Fruit fly (Drosophila melanogaster) whole organism, embryonic: ENCODE results near the gene CG14111.
A peak's percentile ranks its signal among the peaks of the same experiment; 100 is the strongest.

Source experiments
- ATbp ChIP-seq: fragments of 200-800 bp; sonication (Bioruptor generic); optimal IDR thresholded peaks from 2 replicates; lab custom pipeline; 2017; ENCODE audit warnings: missing biosample characterization, mild to moderate bottlenecking, missing genetic modification characterization, missing genetic modification reagents
- Ada2b ChIP-seq: fragments of 200-800 bp; sonication (Bioruptor generic); IDR thresholded peaks from 2 replicates; pipeline ENCODE4 v1.3.6; 2022; ENCODE audit warnings: missing biosample characterization, missing genetic modification characterization
- Adf1 ChIP-seq: fragments of 200-800 bp; sonication (Bioruptor generic); IDR thresholded peaks from 2 replicates; pipeline ENCODE4 v1.3.6; 2022; ENCODE audit warnings: missing biosample characterization, missing genetic modification characterization
- Atf6 ChIP-seq: fragments of 200-800 bp; sonication (Bioruptor generic); IDR thresholded peaks from 2 replicates; pipeline ENCODE4 v1.3.6; 2022; ENCODE audit warnings: missing biosample characterization, missing genetic modification characterization
- B-H1 ChIP-seq: fragments of 200-800 bp; sonication (Bioruptor generic); IDR thresholded peaks from 3 replicates; pipeline ENCODE4 v1.3.6; 2022; ENCODE audit warnings: missing biosample characterization, missing genetic modification characterization
- Bdp1 ChIP-seq: fragments of 200-800 bp; sonication (Bioruptor generic); optimal IDR thresholded peaks from 3 replicates; lab custom pipeline; 2016; ENCODE audit warnings: missing biosample characterization, missing genetic modification characterization
- CG11456 ChIP-seq: fragments of 200-800 bp; sonication (Bioruptor generic); IDR thresholded peaks from 3 replicates; pipeline ENCODE4 v1.3.6; 2022; ENCODE audit warnings: missing biosample characterization, missing genetic modification characterization
- CG12104 ChIP-seq: fragments of 200-800 bp; sonication (Bioruptor generic); optimal IDR thresholded peaks from 3 replicates; lab custom pipeline; 2016; ENCODE audit warnings: missing biosample characterization, missing genetic modification characterization
- CG12219 ChIP-seq: fragments of 200-800 bp; sonication (Bioruptor generic); optimal IDR thresholded peaks from 3 replicates; lab custom pipeline; 2018; ENCODE audit warnings: missing biosample characterization, mild to moderate bottlenecking, missing genetic modification characterization
- CG12744 ChIP-seq: fragments of 200-800 bp; sonication (Bioruptor generic); optimal IDR thresholded peaks from 2 replicates; lab custom pipeline; 2016; ENCODE audit warnings: missing biosample characterization, missing genetic modification characterization
- CG12769 ChIP-seq: fragments of 200-800 bp; sonication (Bioruptor generic); optimal IDR thresholded peaks from 2 replicates; lab custom pipeline; 2019; ENCODE audit warnings: missing biosample characterization, mild to moderate bottlenecking, missing genetic modification characterization, moderate library complexity
- CG13296 ChIP-seq: fragments of 200-800 bp; sonication (Bioruptor generic); optimal IDR thresholded peaks from 3 replicates; lab custom pipeline; 2018; ENCODE audit warnings: missing biosample characterization, mild to moderate bottlenecking, missing genetic modification characterization
- CG15269 ChIP-seq: fragments of 200-800 bp; sonication (Bioruptor generic); optimal IDR thresholded peaks from 2 replicates; lab custom pipeline; 2018; ENCODE audit warnings: missing biosample characterization, mild to moderate bottlenecking, missing genetic modification characterization, moderate library complexity
- CG1529 ChIP-seq: fragments of 200-800 bp; sonication (Bioruptor generic); optimal IDR thresholded peaks from 3 replicates; lab custom pipeline; 2018; ENCODE audit warnings: missing biosample characterization, missing genetic modification characterization
- CG15601 ChIP-seq: fragments of 200-800 bp; sonication (Bioruptor generic); optimal IDR thresholded peaks from 3 replicates; lab custom pipeline; 2019; ENCODE audit warnings: missing biosample characterization, mild to moderate bottlenecking, missing genetic modification characterization, moderate library complexity
- CG1647 ChIP-seq: fragments of 200-800 bp; sonication (Bioruptor generic); optimal IDR thresholded peaks from 3 replicates; lab custom pipeline; 2016; ENCODE audit warnings: missing biosample characterization, missing genetic modification characterization
- CG16779 ChIP-seq: fragments of 200-800 bp; sonication (Bioruptor generic); IDR thresholded peaks from 2 replicates; pipeline ENCODE4 v1.3.6; 2022; ENCODE audit warnings: missing biosample characterization, missing genetic modification characterization
- CG18262 ChIP-seq: fragments of 200-800 bp; optimal IDR thresholded peaks from 3 replicates; lab custom pipeline; 2019; ENCODE audit warnings: missing biosample characterization, mild to moderate bottlenecking, missing genetic modification characterization, moderate library complexity
- CG2202 ChIP-seq: fragments of 200-800 bp; sonication (Bioruptor generic); optimal IDR thresholded peaks from 2 replicates; lab custom pipeline; 2018; ENCODE audit warnings: missing biosample characterization, mild to moderate bottlenecking, missing genetic modification characterization
- CG3163 ChIP-seq: fragments of 200-800 bp; sonication (Bioruptor generic); optimal IDR thresholded peaks from 3 replicates; lab custom pipeline; 2016; ENCODE audit warnings: missing biosample characterization, missing genetic modification characterization
- CG32767 ChIP-seq: fragments of 200-800 bp; sonication (Bioruptor generic); IDR thresholded peaks from 2 replicates; pipeline ENCODE4 v1.3.6; 2022; ENCODE audit warnings: missing biosample characterization, missing genetic modification characterization
- CG4424 ChIP-seq: fragments of 200-800 bp; sonication (Bioruptor generic); optimal IDR thresholded peaks from 3 replicates; lab custom pipeline; 2016; ENCODE audit warnings: missing biosample characterization, missing genetic modification characterization
- CG4707 ChIP-seq: fragments of 200-800 bp; sonication (Bioruptor generic); optimal IDR thresholded peaks from 2 replicates; lab custom pipeline; 2018; ENCODE audit warnings: missing biosample characterization, mild to moderate bottlenecking, missing genetic modification characterization, moderate library complexity
- CG4854 ChIP-seq: fragments of 200-800 bp; sonication (Bioruptor generic); optimal IDR thresholded peaks from 2 replicates; lab custom pipeline; 2016; ENCODE audit warnings: missing biosample characterization, missing genetic modification characterization, inconsistent platforms
- CG6175 ChIP-seq: fragments of 200-800 bp; sonication (Bioruptor generic); IDR thresholded peaks from 3 replicates; pipeline ENCODE4 v1.3.6; 2022; ENCODE audit warnings: missing biosample characterization, missing genetic modification characterization
- CG7928 ChIP-seq: fragments of 200-800 bp; sonication (Bioruptor generic); optimal IDR thresholded peaks from 2 replicates; lab custom pipeline; 2017; ENCODE audit warnings: missing biosample characterization, mild to moderate bottlenecking, missing genetic modification characterization
- CG8478 ChIP-seq: fragments of >200 bp; optimal IDR thresholded peaks from 2 replicates; lab custom pipeline; 2018
- CG8944 ChIP-seq: fragments of 200-800 bp; sonication (Bioruptor generic); optimal IDR thresholded peaks from 3 replicates; lab custom pipeline; 2016; ENCODE audit warnings: missing biosample characterization, missing genetic modification characterization
- Dek ChIP-seq: fragments of 200-800 bp; sonication (Bioruptor generic); optimal IDR thresholded peaks from 3 replicates; lab custom pipeline; 2019; ENCODE audit warnings: missing biosample characterization, mild to moderate bottlenecking, missing genetic modification characterization, moderate library complexity
- Dfd ChIP-seq, 2 experiments: fragments of >200 bp; optimal IDR thresholded peaks; 2 replicates each; lab custom pipeline; 2017; ENCODE audit warnings: missing biosample characterization in 2 of 2, missing genetic modification characterization in 2 of 2
- Elba2 ChIP-seq: fragments of 200-800 bp; sonication (Bioruptor generic); optimal IDR thresholded peaks from 3 replicates; lab custom pipeline; 2016; ENCODE audit warnings: missing biosample characterization, missing genetic modification characterization
- Ets97D ChIP-seq: fragments of 200-800 bp; sonication (Bioruptor generic); optimal IDR thresholded peaks from 3 replicates; lab custom pipeline; 2016; ENCODE audit warnings: missing biosample characterization, missing genetic modification characterization
- Gug ChIP-seq: fragments of 200-800 bp; sonication (Bioruptor generic); IDR thresholded peaks from 4 replicates; pipeline ENCODE4 v1.3.6; 2022; ENCODE audit warnings: missing biosample characterization, missing genetic modification characterization
- HLH3B ChIP-seq: fragments of 200-800 bp; sonication (Bioruptor generic); IDR thresholded peaks from 2 replicates; pipeline ENCODE4 v1.3.6; 2022; ENCODE audit warnings: missing biosample characterization, missing genetic modification characterization
- HmgZ ChIP-seq: fragments of 200-800 bp; sonication (Bioruptor generic); optimal IDR thresholded peaks from 2 replicates; lab custom pipeline; 2018; ENCODE audit warnings: missing biosample characterization, mild to moderate bottlenecking, missing genetic modification characterization
- Hmx ChIP-seq: fragments of 200-800 bp; sonication (Bioruptor generic); optimal IDR thresholded peaks from 2 replicates; lab custom pipeline; 2016; ENCODE audit warnings: missing biosample characterization, missing genetic modification characterization
- Meics ChIP-seq: fragments of 200-800 bp; sonication (Bioruptor generic); optimal IDR thresholded peaks from 2 replicates; lab custom pipeline; 2017; ENCODE audit warnings: missing biosample characterization, mild to moderate bottlenecking, missing genetic modification characterization
- NfI ChIP-seq: fragments of 200-800 bp; sonication (Bioruptor generic); optimal IDR thresholded peaks from 3 replicates; lab custom pipeline; 2018; ENCODE audit warnings: missing biosample characterization, mild to moderate bottlenecking, missing genetic modification characterization, moderate library complexity
- Side ChIP-seq: fragments of 200-800 bp; sonication (Bioruptor generic); optimal IDR thresholded peaks from 2 replicates; lab custom pipeline; 2016; ENCODE audit warnings: missing biosample characterization, missing genetic modification characterization
- dmrt99B ChIP-seq: fragments of 200-800 bp; sonication (Bioruptor generic); optimal IDR thresholded peaks from 2 replicates; lab custom pipeline; 2018; ENCODE audit warnings: missing biosample characterization, mild to moderate bottlenecking, missing genetic modification characterization, moderate library complexity
- en ChIP-seq: fragments of 200-800 bp; sonication (Bioruptor generic); optimal IDR thresholded peaks from 2 replicates; lab custom pipeline; 2016; ENCODE audit warnings: missing biosample characterization, missing genetic modification characterization
- gce ChIP-seq: fragments of 200-800 bp; sonication (Bioruptor generic); IDR thresholded peaks from 3 replicates; pipeline ENCODE4 v1.3.6; 2022; ENCODE audit warnings: missing biosample characterization, missing genetic modification characterization
- her ChIP-seq: fragments of 200-800 bp; sonication (Bioruptor generic); optimal IDR thresholded peaks from 2 replicates; lab custom pipeline; 2016; ENCODE audit warnings: missing biosample characterization, missing genetic modification characterization
- ind ChIP-seq: fragments of 200-800 bp; sonication (Bioruptor generic); optimal IDR thresholded peaks from 3 replicates; lab custom pipeline; 2016; ENCODE audit warnings: missing biosample characterization, missing genetic modification characterization
- ken ChIP-seq: fragments of 200-800 bp; sonication (Bioruptor generic); IDR thresholded peaks from 3 replicates; pipeline ENCODE4 v1.3.6; 2022; ENCODE audit warnings: missing biosample characterization, missing genetic modification characterization
- nmo ChIP-seq: fragments of 200-800 bp; sonication (Bioruptor generic); optimal IDR thresholded peaks from 2 replicates; lab custom pipeline; 2018; ENCODE audit warnings: missing biosample characterization, mild to moderate bottlenecking, missing genetic modification characterization, moderate library complexity
- pan ChIP-seq, 4 experiments: fragments of >200 bp in 3 of 4; fragments of 200-800 bp in 1 of 4; sonication (Bioruptor generic) in 1 of 4; optimal IDR thresholded peaks in 3 of 4; IDR thresholded peaks in 1 of 4; 2 replicates each; pipeline versions ENCODE4 v1.3.6 to Lab custom; 2017 to 2022; ENCODE audit warnings: missing biosample characterization in 2 of 4, missing genetic modification characterization in 2 of 4, mixed read lengths in 1 of 4
- pnt ChIP-seq: fragments of 200-800 bp; sonication (Bioruptor generic); optimal IDR thresholded peaks from 3 replicates; lab custom pipeline; 2016; ENCODE audit warnings: missing biosample characterization, missing genetic modification characterization
- salm ChIP-seq: fragments of 200-800 bp; sonication (Bioruptor generic); optimal IDR thresholded peaks from 2 replicates; lab custom pipeline; 2018; ENCODE audit warnings: missing biosample characterization, mild to moderate bottlenecking, missing genetic modification characterization
- tup ChIP-seq: fragments of 200-800 bp; sonication (Bioruptor generic); optimal IDR thresholded peaks from 2 replicates; lab custom pipeline; 2016; ENCODE audit warnings: missing biosample characterization, mild to moderate bottlenecking, missing genetic modification characterization, moderate library complexity

CG14111 gene

DNA sequence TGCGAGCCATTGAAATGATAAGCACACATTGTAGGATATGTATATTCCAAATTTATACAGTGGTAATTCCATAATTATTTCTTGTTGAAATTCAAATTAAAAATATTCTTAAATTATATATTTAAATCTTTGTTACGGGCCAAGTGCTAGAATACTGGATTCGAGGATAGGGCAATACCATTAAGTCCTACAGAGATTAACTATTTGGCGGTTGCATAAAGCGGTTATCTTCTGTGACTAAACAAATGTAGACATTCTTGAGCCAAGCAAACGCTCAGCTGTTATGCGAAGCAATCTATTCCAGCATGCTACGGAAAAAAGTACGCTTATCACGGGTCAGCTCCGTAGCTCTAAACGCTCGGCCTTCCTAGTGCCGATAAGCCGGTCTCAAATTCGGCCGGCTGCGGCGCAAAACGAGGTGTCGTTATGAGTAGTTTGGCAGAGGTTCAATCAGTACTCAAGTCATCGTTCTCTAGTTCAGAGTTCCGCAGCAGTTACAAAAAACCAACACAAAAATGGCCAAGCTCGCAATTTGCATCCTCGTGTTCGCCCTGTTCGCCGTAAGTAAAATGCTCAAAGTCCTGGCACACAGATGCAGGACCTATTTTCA, 21.6 kb upstream of the CG14111 start, which contains the start of gene Nplp2 (continued):
- TF ChIP-seq Adf1 (GFP tag; lab: Robert Waterston, UW) (0 out of 2 replicates have a peak, but pooled peaks have one; percentile 30), en (GFP tag; lab: Kevin White, UChicago) (no peak), pan (optimal IDR thresholded peaks at IDR 0.05; lab: Kevin White, UChicago) (no peak), pan (GFP tag; optimal IDR thresholded peaks at IDR 0.05 in 1 of 2, IDR thresholded peaks at IDR 0.05 in 1 of 2) (peak in 1 of 2 experiments; percentile 40), pnt (GFP tag; lab: Kevin White, UChicago) (peak; percentile 1), CG16779 (GFP tag; lab: Robert Waterston, UW) (no peak), CG12219 (GFP tag; lab: Kevin White, UChicago) (peak; percentile 24), Side (GFP tag; lab: Kevin White, UChicago) (no peak), Ets97D (GFP tag; lab: Kevin White, UChicago) (no peak), CG12769 (peak; percentile 40), HmgZ (tag; lab: Kevin White, UChicago) (no peak), gce (peak; percentile 40; the same call in 1 of the 3 replicates), tup (GFP tag; lab: Kevin White, UChicago) (no peak), CG32767 (GFP tag; lab: Robert Waterston, UW) (0 out of 2 replicates have a peak, but pooled peaks have one; percentile 47), Hmx (no peak), ATbp (GFP tag; lab: Kevin White, UChicago) (peak; percentile 14), Meics (GFP tag; lab: Kevin White, UChicago) (peak; percentile 62), nmo (GFP tag; lab: Kevin White, UChicago) (peak; percentile 59), Gug (peak; percentile 41; the same call in 1 of the 4 replicates), CG18262 (no peak), Elba2 (no peak), Ada2b (GFP tag; lab: Robert Waterston, UW) (peak; percentile 56), Dek (tag; lab: Kevin White, UChicago) (peak; percentile 47), Bdp1 (no peak), CG2202 (tag; lab: Kevin White, UChicago) (peak; percentile 7), NfI (GFP tag; lab: Kevin White, UChicago) (peak; percentile 44), CG15601 (tag; lab: Kevin White, UChicago) (no peak), CG3163 (GFP tag; lab: Kevin White, UChicago) (no peak), CG8478 (lab: Kevin White, UChicago) (no peak), dmrt99B (tag; lab: Kevin White, UChicago) (peak; percentile 53), her (GFP tag; lab: Kevin White, UChicago) (no peak), Dfd (GFP tag; optimal IDR thresholded peaks at IDR 0.05; lab: Kevin White, UChicago) (no peak), ken (no peak), ind (GFP tag; lab: Kevin White, UChicago) (peak; percentile 22), CG12744 (GFP tag; lab: Kevin White, UChicago) (no peak), CG15269 (peak; percentile 74), CG4707 (GFP tag; lab: Kevin White, UChicago) (no peak), CG4424 (GFP tag; lab: Kevin White, UChicago) (no peak), CG11456 (GFP tag; lab: Robert Waterston, UW) (peak; percentile 71), CG6175 (GFP tag; lab: Robert Waterston, UW) (0 out of 3 replicates have a peak, but pooled peaks have one; percentile 8), B-H1 (peak; percentile 34; the same call in 1 of the 3 replicates), CG13296 (GFP tag; lab: Kevin White, UChicago) (peak; percentile 10), CG1647 (GFP tag; lab: Kevin White, UChicago) (no peak), HLH3B (GFP tag; lab: Robert Waterston, UW) (peak; percentile 44; the same call in 1 of the 2 replicates), Atf6 (GFP tag; lab: Robert Waterston, UW) (peak; percentile 35; the same call in 1 of the 2 replicates), CG12104 (GFP tag; lab: Kevin White, UChicago) (peak; percentile 26), CG8944 (GFP tag; lab: Kevin White, UChicago) (no peak), CG4854 (GFP tag; lab: Kevin White, UChicago) (no peak), CG7928 (GFP tag; lab: Kevin White, UChicago) (no peak), CG1529 (GFP tag; lab: Kevin White, UChicago) (no peak), salm (tag; lab: Kevin White, UChicago) (peak; percentile 36)
